Fruit fly (Drosophila melanogaster) whole organism, pupa: ENCODE measurements around the gene CG5359.

Experiments
- D1 ChIP-seq: fragments of 200-800 bp; sonication (Bioruptor generic); optimal IDR thresholded peaks from 2 replicates; lab custom pipeline; 2018; ENCODE audit warnings: missing biosample characterization, mild to moderate bottlenecking, missing genetic modification characterization, moderate library complexity
- rn ChIP-seq: fragments of 200-800 bp; sonication (Bioruptor generic); IDR thresholded peaks from 2 replicates; pipeline ENCODE4 v1.3.6; 2022; ENCODE audit warnings: missing biosample characterization, missing genetic modification characterization

- TF ChIP-seq D1 (tag; lab: Kevin White, UChicago) (no peak), rn (GFP tag; lab: Robert Waterston, UW) (no peak)
Measured at dm6 chr3R:9952669-9953277, 48.3 kb downstream of the CG5359 start.
